Fruit fly (Drosophila melanogaster) whole organism, pupa: ENCODE data around the gene roq.

Experiments used
- CG13204 ChIP-seq: fragments of 200-800 bp; sonication (Bioruptor generic); optimal IDR thresholded peaks from 2 replicates; lab custom pipeline; 2018; ENCODE audit warnings: missing biosample characterization, mild to moderate bottlenecking, missing genetic modification characterization, moderate library complexity
- CG4496 ChIP-seq: fragments of 200-800 bp; sonication (Bioruptor generic); IDR thresholded peaks from 3 replicates; pipeline ENCODE4 v1.3.6; 2022; ENCODE audit warnings: missing biosample characterization, missing genetic modification characterization
- Ets98B ChIP-seq: fragments of 200-800 bp; sonication (Bioruptor generic); IDR thresholded peaks from 2 replicates; pipeline ENCODE4 v1.3.6; 2022; ENCODE audit warnings: missing biosample characterization, missing genetic modification characterization

- TF ChIP-seq CG13204 (GFP tag; lab: Kevin White, UChicago), result no peak
- TF ChIP-seq CG4496 (GFP tag; lab: Robert Waterston, UW), result no peak
- TF ChIP-seq Ets98B (GFP tag; lab: Robert Waterston, UW), result no peak
These were observed 2.9 kb upstream of the roq start, which contains the start of gene Agpat4 for dm6 chr3L:16381184-16381797.
